Fruit fly (Drosophila melanogaster): Measurements from ENCODE around the gene CG33178.
A peak's percentile ranks its signal among the peaks of the same experiment; 100 is the strongest.

Gene CG33178

dm6 chrX:15075485-15076037, 7.1 kb upstream of the CG33178 start:
- TF ChIP-seq CG17801 (GFP tag; optimal IDR thresholded peaks at IDR 0.05; ENCODE audit: partially characterized antibody) = peak; percentile 79

- no peak for TF ChIP-seq CG17801 (GFP tag; optimal IDR thresholded peaks at IDR 0.05; ENCODE audit: partially characterized antibody)
Measured at dm6 chrX:15076038-15076575, 6.5 kb upstream of the CG33178 start, which contains the start of gene Lsd-2. Lsd-2 (minus strand) TSS chrX:15076220.

- TF ChIP-seq CG17801 (GFP tag; optimal IDR thresholded peaks at IDR 0.05; ENCODE audit: partially characterized antibody) = no peak
Measured at dm6 chrX:15076606-15077005, 6.0 kb upstream of the CG33178 start.

dm6 chrX:15077576-15078136, 5.0 kb upstream of the CG33178 start:
- peak; percentile 75 for TF ChIP-seq CG17801 (GFP tag; optimal IDR thresholded peaks at IDR 0.05; ENCODE audit: partially characterized antibody)

- no peak for TF ChIP-seq CG17801 (GFP tag; optimal IDR thresholded peaks at IDR 0.05; ENCODE audit: partially characterized antibody)
Measured at dm6 chrX:15078394-15078793, 4.2 kb upstream of the CG33178 start.

- TF ChIP-seq CG17801 (GFP tag; optimal IDR thresholded peaks at IDR 0.05; ENCODE audit: partially characterized antibody) = peak; percentile 57
Measured at dm6 chrX:15079163-15079809, 3.3 kb upstream of the CG33178 start.

dm6 chrX:15079945-15080344, 2.7 kb upstream of the CG33178 start:
- peak; percentile 34 for TF ChIP-seq CG17801 (GFP tag; optimal IDR thresholded peaks at IDR 0.05; ENCODE audit: partially characterized antibody)

- TF ChIP-seq CG17801 (GFP tag; optimal IDR thresholded peaks at IDR 0.05; ENCODE audit: partially characterized antibody) = no peak
Measured at dm6 chrX:15080780-15081402, 1.7 kb upstream of the CG33178 start, which contains the start of gene CG33177. CG33177 (plus strand) TSS chrX:15081367.

- peak; percentile 72 for TF ChIP-seq CG17801 (GFP tag; optimal IDR thresholded peaks at IDR 0.05; ENCODE audit: partially characterized antibody)
Measured at dm6 chrX:15084580-15085138, 2.0 kb downstream of the CG33178 start, which contains the start of gene Cox17. Cox17 (minus strand) TSS chrX:15084699.

- peak; percentile 92 for TF ChIP-seq CG17801 (GFP tag; optimal IDR thresholded peaks at IDR 0.05; ENCODE audit: partially characterized antibody)
Measured at dm6 chrX:15085777-15086510, 3.3 kb downstream of the CG33178 start, which contains the start of the genes CG15027 and Dbct. CG15027 (minus strand) TSS chrX:15085827. Dbct (plus strand) TSS chrX:15086125.

dm6 chrX:15089146-15089698, 6.6 kb downstream of the CG33178 start, which contains the start of gene Rab3-GEF:
Rab3-GEF (plus strand) TSS chrX:15089682.
- TF ChIP-seq CG17801 (GFP tag; optimal IDR thresholded peaks at IDR 0.05; ENCODE audit: partially characterized antibody) = no peak

- TF ChIP-seq CG17801 (GFP tag; optimal IDR thresholded peaks at IDR 0.05; ENCODE audit: partially characterized antibody) = no peak
Measured at dm6 chrX:15090371-15090770, 7.7 kb downstream of the CG33178 start.

dm6 chrX:15091159-15091558, 8.5 kb downstream of the CG33178 start:
- no peak for TF ChIP-seq CG17801 (GFP tag; optimal IDR thresholded peaks at IDR 0.05; ENCODE audit: partially characterized antibody)

dm6 chrX:15095942-15096341, 13.3 kb downstream of the CG33178 start, which contains the start of gene CG9072:
CG9072 (minus strand) TSS chrX:15096042.
- no peak for TF ChIP-seq CG17801 (GFP tag; optimal IDR thresholded peaks at IDR 0.05; ENCODE audit: partially characterized antibody)
